ENCODE assay signal across 1 fruit fly cellular context in genomic region chr2L:479483-480195, dm6.
TF ChIP-seq lines count a peak whose summit lies in the region.

TSS of gene cbt (minus strand) at chr2L:479688.

TF ChIP-seq in whole organism, embryonic, 481 proteins besides CTCF, POLR2A, EP300 and RAD21 (continued from another document):
- TF ChIP-seq lbe (GFP tag; optimal IDR thresholded peaks at IDR 0.05; lab: Kevin White, UChicago) (peak; percentile 96), CG14050 (GFP tag; IDR thresholded peaks at IDR 0.05; lab: Robert Waterston, UW) (no peak), crc (GFP tag; optimal IDR thresholded peaks at IDR 0.05; lab: Kevin White, UChicago) (peak; percentile 98), CG43689 (GFP tag; IDR thresholded peaks at IDR 0.05; lab: Robert Waterston, UW) (no peak), slp2 (GFP tag; optimal IDR thresholded peaks at IDR 0.05; lab: Kevin White, UChicago) (peak; percentile 97), Awh (GFP tag; IDR thresholded peaks at IDR 0.05; lab: Robert Waterston, UW) (no peak), bab2 (GFP tag; optimal IDR thresholded peaks at IDR 0.05; lab: Kevin White, UChicago) (peak; percentile 98), croc (GFP tag; conservative IDR thresholded peaks at IDR 0.05; lab: Robert Waterston, UW) (peak; percentile 94), PHDP (tag; optimal IDR thresholded peaks at IDR 0.05; lab: Kevin White, UChicago) (peak; percentile 98), sna (GFP tag; IDR thresholded peaks at IDR 0.05; lab: Robert Waterston, UW; ENCODE audit: partially characterized antibody) (no peak), Doc3 (GFP tag; IDR thresholded peaks at IDR 0.05; lab: Robert Waterston, UW; ENCODE audit: partially characterized antibody) (no peak), cad (GFP tag; optimal IDR thresholded peaks at IDR 0.05; lab: Kevin White, UChicago) (no peak), btn (GFP tag; optimal IDR thresholded peaks at IDR 0.05; lab: Kevin White, UChicago) (peak; percentile 96)
